Worm (Caenorhabditis elegans): ENCODE measurements around the gene T24H7.2.

DNA sequence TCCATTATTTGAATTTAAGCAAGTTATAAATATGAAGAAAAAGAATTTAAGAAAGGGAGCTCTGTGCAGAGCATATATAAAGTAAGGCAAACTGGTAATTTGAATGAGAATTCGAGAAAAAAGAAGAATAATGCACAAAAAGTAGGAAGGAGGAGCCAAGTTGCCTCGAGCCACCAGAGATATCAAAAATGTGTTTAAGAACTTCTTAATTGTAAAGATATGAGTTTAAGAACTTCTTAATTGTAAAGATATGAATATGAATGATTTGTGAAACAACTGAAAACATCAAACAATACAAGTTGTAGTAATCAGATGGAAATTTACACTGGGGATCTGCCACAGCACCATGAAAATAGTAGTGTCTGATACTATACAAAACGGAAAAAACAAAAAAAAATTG is 39.8 kb downstream of the T24H7.2 start, which contains the start of gene F13H8.6:
- TF ChIP-seq fos-1 (tag; optimal IDR thresholded peaks at IDR 0.05), result no peak
- TF ChIP-seq pqm-1 (tag; optimal IDR thresholded peaks at IDR 0.05), result no peak
- TF ChIP-seq elt-2 (tag; optimal IDR thresholded peaks at IDR 0.05), result no peak
- no peak for TF ChIP-seq lin-39 (tag; optimal IDR thresholded peaks at IDR 0.05)
- TF ChIP-seq nhr-12 (tag; optimal IDR thresholded peaks at IDR 0.05), result no peak
